Worm (Caenorhabditis elegans) whole organism, young adult: ENCODE data around the gene ZK512.10.

Source experiments
- B0261.1 ChIP-seq: sonication (generic microtip); optimal IDR thresholded peaks from 2 replicates; lab custom pipeline; 2016; ENCODE audit warnings: mild to moderate bottlenecking, missing genetic modification characterization, moderate library complexity, missing compliant biosample characterization
- C17E4.6 ChIP-seq: fragments of 200-800 bp; sonication (Bioruptor generic); IDR thresholded peaks from 2 replicates; pipeline ENCODE4 v1.3.6; 2022; ENCODE audit warnings: missing genetic modification reagents, missing genetic modification characterization, missing compliant biosample characterization
- F10E7.11 ChIP-seq: sonication (generic microtip); optimal IDR thresholded peaks from 2 replicates; lab custom pipeline; 2017; ENCODE audit warnings: mild to moderate bottlenecking, missing genetic modification characterization, moderate library complexity, missing compliant biosample characterization
- F37B4.10 ChIP-seq: fragments of 200-800 bp; sonication (Bioruptor generic); IDR thresholded peaks from 2 replicates; pipeline ENCODE4 v1.3.6; 2022; ENCODE audit warnings: missing genetic modification characterization, missing compliant biosample characterization
- F49E8.2 ChIP-seq: sonication (generic microtip); optimal IDR thresholded peaks from 3 replicates; lab custom pipeline; 2017; ENCODE audit warnings: missing genetic modification characterization, mild to moderate bottlenecking, missing compliant biosample characterization, antibody characterized with exemption, moderate library complexity; ENCODE audit not compliant: insufficient read depth
- F52B5.7 ChIP-seq: sonication (generic microtip); optimal IDR thresholded peaks from 2 replicates; lab custom pipeline; 2016; ENCODE audit warnings: mild to moderate bottlenecking, missing genetic modification characterization, missing compliant biosample characterization
- F57A8.1 ChIP-seq: fragments of 200-800 bp; sonication (Bioruptor generic); optimal IDR thresholded peaks from 2 replicates; lab custom pipeline; 2018; ENCODE audit warnings: mild to moderate bottlenecking, missing genetic modification characterization, moderate library complexity, missing compliant biosample characterization
- K12H6.12 ChIP-seq: fragments of 200-800 bp; sonication (Bioruptor generic); optimal IDR thresholded peaks from 2 replicates; lab custom pipeline; 2018; ENCODE audit warnings: mild to moderate bottlenecking, missing genetic modification characterization, missing compliant biosample characterization
- T26A5.8 ChIP-seq: sonication (generic microtip); optimal IDR thresholded peaks from 2 replicates; lab custom pipeline; 2016; ENCODE audit warnings: missing genetic modification characterization, missing compliant biosample characterization
- Y53F4B.3 ChIP-seq: fragments of 200-800 bp; sonication (Bioruptor generic); IDR thresholded peaks from 2 replicates; pipeline ENCODE4 v1.3.6; 2022; ENCODE audit warnings: missing genetic modification reagents, missing genetic modification characterization, missing compliant biosample characterization
- Y53G8AR.9 ChIP-seq: fragments of 200-800 bp; sonication (Bioruptor generic); conservative IDR thresholded peaks from 2 replicates; pipeline ENCODE4 v1.3.6; 2022; ENCODE audit warnings: missing genetic modification reagents, missing genetic modification characterization, missing compliant biosample characterization
- Y67H2A.10 ChIP-seq: fragments of 200-800 bp; sonication (Bioruptor generic); conservative IDR thresholded peaks from 2 replicates; pipeline ENCODE4 v1.3.6; 2022; ENCODE audit warnings: missing genetic modification reagents, missing genetic modification characterization, missing compliant biosample characterization
- akir-1 ChIP-seq: fragments of 200-800 bp; sonication (Bioruptor generic); optimal IDR thresholded peaks from 2 replicates; lab custom pipeline; 2018; ENCODE audit warnings: mild to moderate bottlenecking, missing genetic modification characterization, moderate library complexity, missing compliant biosample characterization
- ama-1 ChIP-seq, 3 experiments: fragments of 150-350 bp in 1 of 3; sonication (generic microtip) in 2 of 3; optimal IDR thresholded peaks; 2 replicates each; lab custom pipeline; 2014 to 2018; ENCODE audit warnings: missing biosample characterization in 2 of 3, missing genetic modification characterization in 2 of 3, missing genetic modification reagents in 2 of 3
- atf-7 ChIP-seq: sonication (generic microtip); optimal IDR thresholded peaks from 2 replicates; lab custom pipeline; 2017; ENCODE audit warnings: mild to moderate bottlenecking, missing genetic modification characterization, missing compliant biosample characterization
- athp-1 ChIP-seq: sonication (generic microtip); optimal IDR thresholded peaks from 2 replicates; lab custom pipeline; 2017; ENCODE audit warnings: mild to moderate bottlenecking, missing genetic modification characterization, missing compliant biosample characterization
- bed-1 ChIP-seq: fragments of 200-800 bp; sonication (Bioruptor generic); IDR thresholded peaks from 2 replicates; pipeline ENCODE4 v1.3.6; 2022; ENCODE audit warnings: missing genetic modification reagents, missing genetic modification characterization, missing compliant biosample characterization
- ccch-3 ChIP-seq: fragments of 200-800 bp; sonication (Bioruptor generic); optimal IDR thresholded peaks from 2 replicates; lab custom pipeline; 2018; ENCODE audit warnings: mild to moderate bottlenecking, missing genetic modification characterization, missing compliant biosample characterization
- cebp-1 ChIP-seq, 2 experiments: fragments of 200-800 bp in 1 of 2; sonication (Bioruptor generic) in 1 of 2; sonication (generic microtip) in 1 of 2; IDR thresholded peaks in 1 of 2; optimal IDR thresholded peaks in 1 of 2; 2 replicates each; pipeline versions ENCODE4 v1.3.6 to Lab custom; 2017 to 2022; ENCODE audit warnings: missing compliant biosample characterization in 2 of 2, missing genetic modification characterization in 2 of 2, mild to moderate bottlenecking in 1 of 2, missing genetic modification reagents in 1 of 2, moderate library complexity in 1 of 2
- ceh-79 ChIP-seq: sonication (generic microtip); optimal IDR thresholded peaks from 2 replicates; lab custom pipeline; 2017; ENCODE audit warnings: mild to moderate bottlenecking, missing genetic modification characterization, missing compliant biosample characterization
- die-1 ChIP-seq: sonication (generic microtip); optimal IDR thresholded peaks from 2 replicates; lab custom pipeline; 2016; ENCODE audit warnings: missing genotype, mild to moderate bottlenecking, missing genetic modification characterization, missing compliant biosample characterization
- dpff-1 ChIP-seq: sonication (generic microtip); optimal IDR thresholded peaks from 2 replicates; lab custom pipeline; 2017; ENCODE audit warnings: mild to moderate bottlenecking, missing genetic modification characterization, missing compliant biosample characterization
- egrh-3 ChIP-seq: fragments of 200-800 bp; sonication (Bioruptor generic); IDR thresholded peaks from 2 replicates; pipeline ENCODE4 v1.3.6; 2022; ENCODE audit warnings: missing genetic modification reagents, missing genetic modification characterization, missing compliant biosample characterization
- ekl-4 ChIP-seq: fragments of 200-800 bp; sonication (Bioruptor generic); IDR thresholded peaks from 2 replicates; pipeline ENCODE4 v1.3.6; 2022; ENCODE audit warnings: missing genetic modification reagents, missing genetic modification characterization, missing compliant biosample characterization
- ets-4 ChIP-seq: fragments of 200-800 bp; sonication (Bioruptor generic); optimal IDR thresholded peaks from 2 replicates; lab custom pipeline; 2018; ENCODE audit warnings: mild to moderate bottlenecking, missing genetic modification characterization, missing compliant biosample characterization
- gei-17 ChIP-seq: fragments of 200-800 bp; sonication (Bioruptor generic); optimal IDR thresholded peaks from 2 replicates; lab custom pipeline; 2018; ENCODE audit warnings: mild to moderate bottlenecking, missing genetic modification characterization, missing compliant biosample characterization
- him-1 ChIP-seq: sonication (generic microtip); optimal IDR thresholded peaks from 2 replicates; lab custom pipeline; 2016; ENCODE audit warnings: missing genotype, missing genetic modification reagents, missing genetic modification characterization, missing compliant biosample characterization
- hlh-26 ChIP-seq: fragments of 200-800 bp; sonication (Bioruptor generic); conservative IDR thresholded peaks from 2 replicates; pipeline ENCODE4 v1.3.6; 2022; ENCODE audit warnings: missing genetic modification reagents, missing genetic modification characterization, missing compliant biosample characterization
- lin-54 ChIP-seq: fragments of 200-800 bp; sonication (Bioruptor generic); optimal IDR thresholded peaks from 2 replicates; lab custom pipeline; 2018; ENCODE audit warnings: mild to moderate bottlenecking, missing genetic modification characterization, missing compliant biosample characterization
- madf-10 ChIP-seq: sonication (generic microtip); optimal IDR thresholded peaks from 2 replicates; lab custom pipeline; 2016; ENCODE audit warnings: mild to moderate bottlenecking, missing genetic modification characterization, missing compliant biosample characterization
- madf-6 ChIP-seq: fragments of 200-800 bp; sonication (Bioruptor generic); IDR thresholded peaks from 2 replicates; pipeline ENCODE4 v1.3.6; 2022; ENCODE audit warnings: missing genetic modification reagents, missing genetic modification characterization, missing compliant biosample characterization
- mcd-1 ChIP-seq: fragments of 200-800 bp; sonication (Bioruptor generic); IDR thresholded peaks from 2 replicates; pipeline ENCODE4 v1.3.6; 2022; ENCODE audit warnings: missing genetic modification reagents, missing genetic modification characterization, missing compliant biosample characterization
- mxl-1 ChIP-seq: sonication (generic microtip); optimal IDR thresholded peaks from 2 replicates; lab custom pipeline; 2016; ENCODE audit warnings: missing genetic modification characterization, missing compliant biosample characterization
- nfyb-1 ChIP-seq: fragments of 200-800 bp; sonication (Bioruptor generic); IDR thresholded peaks from 2 replicates; pipeline ENCODE4 v1.3.6; 2022; ENCODE audit warnings: missing genetic modification reagents, missing genetic modification characterization, missing compliant biosample characterization
- nhr-80 ChIP-seq: sonication (generic microtip); optimal IDR thresholded peaks from 2 replicates; lab custom pipeline; 2016; ENCODE audit warnings: missing genetic modification characterization, missing compliant biosample characterization
- rcor-1 ChIP-seq: fragments of 200-800 bp; sonication (Bioruptor generic); IDR thresholded peaks from 2 replicates; pipeline ENCODE4 v1.3.6; 2022; ENCODE audit warnings: missing genetic modification reagents, missing genetic modification characterization, missing compliant biosample characterization
- rec-8 ChIP-seq, 2 experiments: sonication (generic microtip); optimal IDR thresholded peaks; 2 replicates each; lab custom pipeline; 2016; ENCODE audit warnings: mild to moderate bottlenecking in 2 of 2, missing genetic modification characterization in 2 of 2, missing genetic modification reagents in 2 of 2, missing genotype in 2 of 2, missing biosample characterization in 1 of 2, missing compliant biosample characterization in 1 of 2, moderate library complexity in 1 of 2
- repo-1 ChIP-seq: sonication (generic microtip); optimal IDR thresholded peaks from 2 replicates; lab custom pipeline; 2017; ENCODE audit warnings: mild to moderate bottlenecking, missing genetic modification characterization, missing compliant biosample characterization
- sea-2 ChIP-seq: fragments of 200-800 bp; sonication (Bioruptor generic); IDR thresholded peaks from 2 replicates; pipeline ENCODE4 v1.3.6; 2022; ENCODE audit warnings: missing genetic modification characterization, missing compliant biosample characterization
- snpc-1.1 ChIP-seq: sonication (generic microtip); optimal IDR thresholded peaks from 2 replicates; lab custom pipeline; 2017; ENCODE audit warnings: missing genetic modification characterization, mild to moderate bottlenecking, missing compliant biosample characterization, antibody characterized with exemption, moderate library complexity, missing genotype, missing genetic modification reagents; ENCODE audit not compliant: insufficient read depth
- snpc-1.3 ChIP-seq: sonication (generic microtip); optimal IDR thresholded peaks from 2 replicates; lab custom pipeline; 2017; ENCODE audit warnings: missing genetic modification characterization, mild to moderate bottlenecking, missing compliant biosample characterization, antibody characterized with exemption, moderate library complexity, missing genotype, missing genetic modification reagents; ENCODE audit not compliant: insufficient read depth
- somi-1 ChIP-seq: fragments of 200-800 bp; sonication (Bioruptor generic); optimal IDR thresholded peaks from 2 replicates; lab custom pipeline; 2018; ENCODE audit warnings: mild to moderate bottlenecking, missing genetic modification characterization, missing compliant biosample characterization
- sptf-2 ChIP-seq: fragments of 200-800 bp; sonication (Bioruptor generic); optimal IDR thresholded peaks from 2 replicates; lab custom pipeline; 2018; ENCODE audit warnings: mild to moderate bottlenecking, missing genetic modification characterization, missing compliant biosample characterization
- tbx-9 ChIP-seq: sonication (generic microtip); optimal IDR thresholded peaks from 2 replicates; lab custom pipeline; 2016; ENCODE audit warnings: borderline replicate concordance, missing genetic modification characterization, inconsistent platforms, missing compliant biosample characterization
- zfh-2 ChIP-seq: fragments of 200-800 bp; sonication (Bioruptor generic); conservative IDR thresholded peaks from 2 replicates; pipeline ENCODE4 v1.3.6; 2022; ENCODE audit warnings: missing genetic modification reagents, missing genetic modification characterization, missing compliant biosample characterization
- ztf-25 ChIP-seq: fragments of 200-800 bp; sonication (Bioruptor generic); IDR thresholded peaks from 2 replicates; pipeline ENCODE4 v1.3.6; 2022; ENCODE audit warnings: missing genetic modification reagents, missing genetic modification characterization, missing compliant biosample characterization

Gene ZK512.10

ce11 chrIII:9104060-9104459, 26.6 kb upstream of the ZK512.10 start (continued):
- TF ChIP-seq F49E8.2 (tag; lab: Kevin White, UChicago) (peak; percentile 40), gei-17 (GFP tag; lab: Kevin White, UChicago) (no peak), B0261.1 (peak; percentile 84), mcd-1 (GFP tag; lab: Robert Waterston, UW) (peak; percentile 72), Y67H2A.10 (GFP tag; lab: Robert Waterston, UW) (0 out of 2 replicates have a peak, but pooled peaks have one; percentile 7), lin-54 (GFP tag; lab: Kevin White, UChicago) (peak; percentile 54), snpc-1.1 (tag; lab: Kevin White, UChicago) (peak; percentile 88), T26A5.8 (tag; lab: Kevin White, UChicago) (no peak), athp-1 (tag; lab: Kevin White, UChicago) (peak; percentile 34), hlh-26 (GFP tag; lab: Robert Waterston, UW) (no peak), sea-2 (GFP tag; lab: Robert Waterston, UW) (no peak), F57A8.1 (no peak), egrh-3 (GFP tag; lab: Robert Waterston, UW) (peak; percentile 46; the same call in 1 of the 2 replicates), him-1 (peak; percentile 92), somi-1 (GFP tag; lab: Kevin White, UChicago) (peak; percentile 24), tbx-9 (no peak), rec-8 (tag; optimal IDR thresholded peaks at IDR 0.05; lab: Kevin White, UChicago) (peak; percentile 31 to 81), ets-4 (no peak), atf-7 (tag; lab: Kevin White, UChicago) (no peak), akir-1 (GFP tag; lab: Kevin White, UChicago) (no peak), snpc-1.3 (tag; lab: Kevin White, UChicago) (peak; percentile 29), F10E7.11 (tag; lab: Kevin White, UChicago) (no peak), ztf-25 (0 out of 2 replicates have a peak, but pooled peaks have one; percentile 50), ceh-79 (tag; lab: Kevin White, UChicago) (no peak), zfh-2 (GFP tag; lab: Robert Waterston, UW) (no peak), madf-6 (peak; percentile 55; the same call in 1 of the 2 replicates), dpff-1 (tag; lab: Kevin White, UChicago) (no peak), ekl-4 (GFP tag; lab: Robert Waterston, UW) (peak; percentile 63; the same call in 1 of the 2 replicates), rcor-1 (GFP tag; lab: Robert Waterston, UW) (peak; percentile 68), ccch-3 (GFP tag; lab: Kevin White, UChicago) (no peak), nhr-80 (tag; lab: Kevin White, UChicago) (peak; percentile 33), ama-1 (optimal IDR thresholded peaks at IDR 0.05; lab: Kevin White, UChicago) (no peak), ama-1 (GFP tag; optimal IDR thresholded peaks at IDR 0.05; lab: Kevin White, UChicago) (peak in 1 of 2 experiments; percentile 3), madf-10 (tag; lab: Kevin White, UChicago) (no peak), F37B4.10 (no peak), K12H6.12 (tag; lab: Kevin White, UChicago) (peak; percentile 36), Y53F4B.3 (GFP tag; lab: Robert Waterston, UW) (peak; percentile 27; the same call in 1 of the 2 replicates), repo-1 (tag; lab: Kevin White, UChicago) (peak; percentile 52)

ce11 chrIII:9105653-9106052, 25.0 kb upstream of the ZK512.10 start:
- no peak for TF ChIP-seq bed-1 (GFP tag; lab: Robert Waterston, UW)
- no peak for TF ChIP-seq mxl-1 (tag; lab: Kevin White, UChicago)
- no peak for TF ChIP-seq F37B4.10
- TF ChIP-seq nfyb-1, result no peak
- TF ChIP-seq Y53G8AR.9, result no peak
- no peak for TF ChIP-seq cebp-1 (GFP tag; IDR thresholded peaks at IDR 0.05; lab: Robert Waterston, UW)
- TF ChIP-seq cebp-1 (tag; optimal IDR thresholded peaks at IDR 0.05; lab: Kevin White, UChicago), result no peak
- TF ChIP-seq sptf-2 (GFP tag; lab: Kevin White, UChicago), result no peak
- no peak for TF ChIP-seq die-1
- TF ChIP-seq mcd-1 (GFP tag; lab: Robert Waterston, UW), result no peak
- no peak for TF ChIP-seq C17E4.6
- no peak for TF ChIP-seq F52B5.7 (tag; lab: Kevin White, UChicago)
- TF ChIP-seq lin-54 (GFP tag; lab: Kevin White, UChicago), result no peak
